Fruit fly (Drosophila melanogaster) S2 (cell line): ENCODE results near the gene CG33272.
A peak's percentile ranks its signal among the peaks of the same experiment; 100 is the strongest.

Experiments
- CG8478 ChIP-seq: fragments of >200 bp; optimal IDR thresholded peaks from 2 replicates; lab custom pipeline; 2018
- CTCF ChIP-seq, 2 experiments: fragments of >200 bp; optimal IDR thresholded peaks; 2 replicates each; lab custom pipeline; 2018

Gene CG33272

DNA sequence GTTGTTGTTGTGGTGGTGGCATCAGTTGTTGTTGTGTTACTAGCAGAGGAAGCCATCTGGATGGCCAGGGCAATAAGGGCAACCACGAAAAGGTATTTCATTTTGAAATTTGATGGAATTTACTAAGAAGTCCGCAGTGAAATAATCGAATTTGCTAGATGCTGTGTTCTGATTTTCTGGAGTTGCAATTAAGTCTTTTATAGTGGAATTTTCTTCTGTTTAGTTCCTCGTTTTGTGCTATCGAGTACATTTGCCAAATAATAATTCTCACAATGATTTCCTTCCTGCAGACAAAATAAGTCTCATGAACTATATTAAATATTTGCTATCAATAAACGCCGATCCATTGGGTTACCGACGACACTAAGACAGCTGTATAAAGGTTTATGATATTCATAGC, at the start of gene CG33272:
TSS of gene CG33272 (minus strand) at position 101 of the 400 bp plus-strand sequence.
- TF ChIP-seq CTCF (optimal IDR thresholded peaks at IDR 0.05; lab: Kevin White, UChicago), result no peak
- TF ChIP-seq CG8478, result no peak

DNA sequence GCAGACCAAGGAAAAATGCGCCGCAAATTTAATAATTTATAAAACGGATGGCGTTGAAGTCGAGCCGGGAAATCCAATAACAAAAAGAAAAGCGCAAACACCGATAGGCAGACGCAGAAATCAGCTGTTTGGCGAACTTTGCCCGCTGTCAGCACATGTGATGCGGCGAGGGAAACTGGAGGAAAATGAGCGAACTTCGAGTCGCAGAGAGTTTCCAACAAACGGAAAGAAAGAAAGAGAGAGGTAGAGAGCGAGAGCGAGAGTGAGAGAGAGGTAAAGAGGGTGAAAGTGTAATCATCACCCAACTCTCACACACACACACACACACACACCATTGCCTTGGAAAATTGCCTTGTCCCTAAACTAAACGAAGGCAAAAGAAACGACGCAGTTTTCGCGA, 46.8 kb upstream of the CG33272 start:
- TF ChIP-seq CG8478 (no peak), CTCF (optimal IDR thresholded peaks at IDR 0.05; lab: Kevin White, UChicago) (no peak)

DNA sequence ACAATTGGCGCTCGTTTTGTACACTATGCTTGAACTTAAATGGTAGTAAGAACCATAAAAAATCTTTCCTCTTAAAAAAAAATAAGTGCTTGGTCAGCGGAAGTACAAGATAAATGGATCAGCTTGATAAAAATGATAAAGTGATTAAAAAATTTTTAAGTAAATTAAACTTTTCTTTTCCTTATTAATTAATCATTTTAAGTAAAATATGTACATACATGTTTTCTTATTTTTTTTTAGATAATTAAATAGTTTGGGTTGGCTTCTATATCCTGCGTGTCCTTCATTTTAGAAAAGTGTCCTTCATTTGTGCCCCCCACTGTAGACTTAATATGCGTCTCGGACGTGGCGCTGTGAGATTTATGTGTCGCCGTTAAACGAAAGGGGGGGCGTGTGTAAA, 46.2 kb upstream of the CG33272 start:
- TF ChIP-seq CTCF (optimal IDR thresholded peaks at IDR 0.05; lab: Kevin White, UChicago) (no peak), CG8478 (no peak)

DNA sequence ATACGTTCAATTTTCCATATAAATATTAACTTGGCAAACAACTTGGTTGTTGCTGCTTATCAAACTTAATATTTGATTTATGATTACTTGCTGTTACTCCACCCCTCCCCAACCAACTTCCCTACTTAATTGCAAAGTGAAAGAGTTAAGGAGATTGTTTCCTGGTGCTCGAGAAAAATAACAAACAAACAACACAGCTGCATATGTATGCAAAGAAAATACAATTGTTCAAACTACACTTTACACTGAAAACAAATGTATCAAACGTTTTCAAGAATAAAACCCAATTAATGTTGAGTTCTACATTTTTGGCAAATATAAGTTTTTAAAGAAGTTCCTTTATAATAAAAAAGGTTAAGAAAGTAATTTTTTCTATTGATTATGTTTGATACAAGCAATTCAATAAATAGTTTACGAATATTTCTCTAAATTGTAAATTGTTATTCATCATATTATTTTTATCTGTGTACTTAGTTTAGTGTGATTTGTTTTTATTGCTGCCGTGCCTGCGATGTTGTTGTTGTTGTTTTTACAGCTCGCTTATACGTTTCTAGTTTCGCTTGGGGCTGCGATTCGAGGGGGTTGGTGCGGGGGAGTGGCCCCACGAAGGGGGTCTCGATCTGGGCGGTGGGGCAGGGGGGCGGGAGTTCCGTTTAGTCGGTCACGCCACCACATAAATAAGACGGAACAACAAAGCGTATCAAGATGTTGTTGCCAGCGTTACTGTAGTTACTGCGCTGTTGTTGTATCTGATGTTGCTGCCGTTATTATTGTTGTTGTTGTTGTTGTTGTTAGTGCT, 45.5 kb upstream of the CG33272 start:
- no peak for TF ChIP-seq CG8478
- TF ChIP-seq CTCF (optimal IDR thresholded peaks at IDR 0.05; lab: Kevin White, UChicago), result no peak

DNA sequence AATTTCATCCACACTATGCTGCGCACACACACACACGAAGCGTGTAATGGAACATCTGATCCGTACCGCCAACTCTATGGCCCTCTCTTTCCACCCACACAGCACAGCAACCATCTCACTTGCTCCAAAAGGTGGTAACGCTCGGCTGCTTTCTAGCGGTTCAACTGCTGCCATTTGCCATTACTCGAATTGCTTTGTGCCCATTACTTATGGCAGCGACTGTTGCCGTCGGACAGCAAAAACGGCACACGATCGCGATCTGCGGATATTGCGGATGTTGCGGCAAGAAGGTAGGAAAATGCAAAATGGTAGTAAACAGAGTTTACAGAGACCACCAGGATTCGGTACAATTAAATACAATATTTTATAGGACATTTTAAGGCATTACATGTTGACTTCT, 44.4 kb upstream of the CG33272 start:
- no peak for TF ChIP-seq CG8478
- peak in 1 of 2 experiments; percentile 15 for TF ChIP-seq CTCF (optimal IDR thresholded peaks at IDR 0.05; lab: Kevin White, UChicago)

DNA sequence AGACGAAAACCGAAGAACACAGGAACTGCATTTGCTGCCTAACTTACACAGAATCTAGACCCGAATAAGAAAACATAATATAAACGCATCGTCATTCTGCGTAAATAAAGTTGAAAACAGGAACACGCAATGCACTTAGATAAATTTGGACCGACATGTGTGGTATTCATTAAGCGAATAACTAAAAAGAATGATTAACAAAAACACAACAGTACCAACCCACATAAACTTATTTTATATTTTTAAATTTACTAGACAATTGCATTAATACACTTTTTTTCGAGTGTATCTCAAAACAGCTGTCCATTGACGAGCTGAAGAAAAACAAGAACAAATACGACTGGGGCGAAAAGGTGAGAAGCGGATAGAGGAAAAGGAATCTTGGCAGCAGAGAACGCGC, 43.9 kb upstream of the CG33272 start:
- TF ChIP-seq CTCF (optimal IDR thresholded peaks at IDR 0.05; lab: Kevin White, UChicago) (no peak), CG8478 (no peak)

DNA sequence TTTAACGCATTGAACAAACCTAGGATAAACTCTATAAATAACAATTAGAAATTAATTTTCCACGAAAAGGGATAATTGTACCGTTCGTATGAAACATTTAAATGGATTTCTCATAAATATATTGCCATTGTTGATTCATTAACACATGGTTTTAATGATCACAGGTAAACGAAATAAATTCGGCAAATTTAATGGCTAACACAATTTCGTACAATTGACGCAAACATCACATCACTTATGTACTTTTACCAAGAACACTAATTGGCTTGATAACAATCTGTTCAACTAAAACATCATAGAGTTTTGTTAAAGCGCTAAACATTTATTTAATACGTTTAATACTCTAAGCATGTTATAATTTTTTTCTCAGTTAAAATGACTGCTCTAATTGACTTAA, 43.3 kb upstream of the CG33272 start:
- TF ChIP-seq CG8478, result no peak
- no peak for TF ChIP-seq CTCF (optimal IDR thresholded peaks at IDR 0.05; lab: Kevin White, UChicago)

DNA sequence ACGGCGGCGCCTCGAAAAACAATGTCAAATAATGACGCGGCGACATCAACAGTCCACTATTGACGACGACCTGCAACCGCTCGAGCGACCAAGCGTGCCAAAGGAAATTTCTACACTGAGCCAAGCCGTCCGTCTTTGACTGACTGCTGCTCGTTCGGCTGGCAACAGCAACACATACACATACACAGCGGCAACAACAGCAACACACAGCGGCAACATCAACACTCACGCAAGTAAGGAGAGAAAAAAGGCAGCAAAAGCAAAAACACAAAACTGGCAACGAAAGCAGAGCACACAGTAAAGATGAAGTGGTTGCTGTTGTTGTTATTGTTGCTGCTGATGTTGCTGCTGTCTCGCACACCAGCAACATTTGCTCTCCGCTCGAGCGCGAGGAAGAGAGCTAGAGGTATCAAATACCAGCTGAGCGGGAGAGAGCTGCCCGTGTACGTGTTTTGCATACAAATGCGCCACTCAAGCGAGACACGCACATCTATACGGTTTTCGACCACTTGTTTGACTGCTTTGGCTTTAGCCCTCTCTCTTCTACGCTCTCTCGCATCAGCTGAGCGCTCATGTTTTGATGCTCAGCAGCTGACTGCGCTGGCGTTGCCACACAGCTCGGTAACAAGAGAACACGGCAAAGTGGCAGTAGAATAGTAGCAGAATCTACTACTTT, 42.7 kb upstream of the CG33272 start:
- TF ChIP-seq CTCF (optimal IDR thresholded peaks at IDR 0.05; lab: Kevin White, UChicago), result no peak
- no peak for TF ChIP-seq CG8478

DNA sequence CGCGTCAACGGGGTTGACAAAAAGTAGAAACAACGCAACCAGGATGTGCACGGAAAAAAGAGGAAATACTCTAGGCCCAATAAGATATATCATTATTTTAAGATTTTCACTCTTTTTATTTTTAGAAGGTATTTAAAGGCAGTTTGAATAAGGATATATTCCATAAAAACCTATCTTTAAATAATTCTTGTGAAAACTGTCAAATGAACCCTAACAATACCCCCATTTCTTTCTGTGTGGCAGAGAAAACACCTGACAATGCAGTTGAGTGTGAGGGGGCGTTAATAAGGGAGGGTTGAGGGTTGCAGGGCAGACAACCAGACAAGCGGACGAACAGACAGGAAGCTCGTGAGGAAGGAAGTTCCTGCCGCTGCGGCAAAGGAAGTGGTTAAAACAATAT, 41.6 kb upstream of the CG33272 start:
- no peak for TF ChIP-seq CTCF (optimal IDR thresholded peaks at IDR 0.05; lab: Kevin White, UChicago)
- TF ChIP-seq CG8478, result no peak

DNA sequence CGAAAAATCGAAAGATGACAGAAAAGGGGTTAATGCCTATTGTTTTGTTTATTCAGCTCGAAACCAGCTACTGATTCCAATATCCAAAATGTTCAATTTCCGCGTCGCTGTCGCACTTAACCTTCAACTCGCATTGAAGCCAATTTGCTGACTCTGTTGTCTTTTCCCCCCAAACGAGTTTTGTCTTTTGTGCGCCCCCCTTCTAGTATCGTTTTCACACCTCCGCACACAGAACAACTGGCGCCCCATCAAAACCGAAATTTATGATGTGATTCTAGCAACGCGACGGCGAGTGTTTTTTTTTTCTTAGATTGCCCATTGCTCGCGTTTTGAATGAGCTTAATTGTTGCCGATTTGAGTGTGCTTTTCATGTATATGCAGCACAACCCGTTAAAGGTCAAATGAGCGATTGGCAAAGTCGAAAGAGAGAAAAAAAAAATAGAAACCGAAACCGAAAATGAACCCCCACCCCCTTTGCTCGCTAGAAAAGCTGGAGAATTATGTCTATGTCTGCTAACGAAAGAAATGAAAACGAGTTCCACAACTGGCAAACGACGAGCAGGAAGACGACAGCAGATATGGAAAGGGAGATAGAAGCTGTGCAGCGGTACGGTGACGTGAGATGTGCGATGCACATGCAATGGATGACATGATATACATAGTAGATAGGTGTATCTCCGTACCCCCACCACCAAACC, 40.1 kb upstream of the CG33272 start:
- no peak for TF ChIP-seq CG8478
- TF ChIP-seq CTCF (optimal IDR thresholded peaks at IDR 0.05; lab: Kevin White, UChicago), result no peak

DNA sequence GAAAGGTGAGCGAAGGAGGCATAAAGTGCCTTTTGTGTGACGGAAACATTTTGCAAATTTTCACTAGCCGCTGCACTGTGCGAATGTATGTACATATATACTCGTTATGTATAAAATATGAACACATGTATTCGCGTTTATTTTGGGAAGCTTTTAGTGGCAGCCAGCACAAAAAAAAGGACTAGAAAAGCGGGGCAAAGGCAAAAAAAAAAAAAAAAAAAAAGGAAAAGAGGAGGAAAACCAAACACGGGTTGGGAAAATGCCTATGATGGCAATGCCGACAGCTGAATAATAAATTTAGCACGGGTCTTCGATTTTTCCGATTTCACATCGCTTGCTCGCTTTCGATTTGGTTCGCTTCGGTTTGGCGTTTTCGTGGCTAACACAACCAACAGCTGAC, 39.0 kb upstream of the CG33272 start:
- no peak for TF ChIP-seq CTCF (optimal IDR thresholded peaks at IDR 0.05; lab: Kevin White, UChicago)
- TF ChIP-seq CG8478, result no peak

DNA sequence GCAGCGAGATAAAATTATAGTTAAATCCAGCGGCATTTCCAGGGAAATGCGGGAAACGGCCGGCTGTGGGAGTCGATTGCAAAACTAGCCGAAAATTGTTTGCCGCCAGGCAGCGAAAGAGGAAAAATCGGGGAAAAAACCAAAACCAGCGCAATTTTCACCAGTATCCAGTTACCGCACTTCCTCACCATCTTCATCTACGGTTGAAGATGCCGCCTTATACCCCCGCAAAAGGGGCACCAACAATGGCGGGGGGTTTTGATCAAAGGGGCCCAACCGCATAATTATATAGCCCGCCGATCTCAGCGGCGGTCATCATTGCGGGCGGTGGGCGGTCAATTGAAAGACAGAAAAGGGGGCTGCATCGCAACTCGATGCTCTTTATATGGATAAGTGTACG, 37.6 kb upstream of the CG33272 start:
- no peak for TF ChIP-seq CTCF (optimal IDR thresholded peaks at IDR 0.05; lab: Kevin White, UChicago)
- no peak for TF ChIP-seq CG8478

DNA sequence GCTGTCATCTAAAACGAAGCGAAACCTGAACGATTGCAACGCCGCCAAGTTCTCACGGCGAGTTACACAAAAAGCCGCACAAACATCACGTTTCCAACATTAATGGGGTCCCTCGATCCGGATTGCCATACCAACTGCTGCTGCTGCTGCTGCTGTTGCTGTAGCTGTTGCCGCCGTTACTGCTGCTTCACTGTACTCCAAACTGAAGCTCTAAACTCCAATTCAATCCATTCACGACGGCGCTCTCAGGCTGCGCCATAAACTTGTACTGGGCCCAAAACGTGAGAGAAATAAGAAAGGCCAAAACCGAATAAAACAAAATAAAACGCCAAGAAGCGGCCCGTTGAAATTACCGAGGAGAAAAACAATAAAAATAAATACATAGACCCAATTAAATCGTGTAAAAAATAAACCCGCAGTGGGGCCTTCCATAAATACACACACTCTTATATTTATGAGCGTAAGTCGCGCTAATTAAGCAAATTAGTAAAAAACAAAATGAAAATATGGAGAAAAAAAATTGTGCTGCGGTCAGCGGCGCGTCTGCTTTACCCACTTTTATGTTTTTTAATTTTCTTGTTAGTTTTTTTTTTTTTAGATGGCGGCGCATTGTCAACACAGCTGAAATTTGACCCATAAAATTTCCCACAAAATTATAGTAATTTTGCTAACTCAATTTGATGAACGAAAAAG, 37.1 kb upstream of the CG33272 start:
- TF ChIP-seq CG8478 (no peak), CTCF (optimal IDR thresholded peaks at IDR 0.05; lab: Kevin White, UChicago) (no peak)

DNA sequence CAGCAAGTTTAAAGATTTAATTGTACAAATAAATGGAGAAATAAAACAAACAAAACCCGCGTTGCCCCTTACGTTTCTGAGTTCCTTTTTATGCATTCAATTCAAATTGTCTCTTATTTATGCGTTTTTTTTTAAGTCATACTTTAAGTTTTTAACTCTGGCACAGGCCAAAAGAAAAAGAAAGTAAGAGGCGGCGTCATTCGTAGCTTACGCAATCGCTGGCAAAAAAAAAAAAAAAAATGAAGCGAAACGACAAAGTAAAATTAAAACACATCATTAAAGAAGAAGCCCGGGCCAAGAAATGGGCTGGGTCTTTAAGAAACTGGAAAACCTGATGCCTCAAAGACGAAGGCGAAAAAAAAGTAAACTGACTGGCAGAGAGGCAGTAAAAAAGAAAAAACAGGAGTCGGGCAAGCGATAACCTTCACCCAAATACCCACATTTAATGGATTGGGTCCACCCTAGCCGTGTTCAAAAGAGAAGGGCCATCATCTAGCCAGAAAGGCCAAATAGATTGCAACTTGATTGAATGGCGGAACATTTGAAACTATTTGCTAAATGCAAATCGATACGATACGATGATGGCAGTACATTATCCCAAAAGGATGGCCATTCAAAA, 33.4 kb upstream of the CG33272 start:
- TF ChIP-seq CTCF (optimal IDR thresholded peaks at IDR 0.05; lab: Kevin White, UChicago) (no peak), CG8478 (no peak)

DNA sequence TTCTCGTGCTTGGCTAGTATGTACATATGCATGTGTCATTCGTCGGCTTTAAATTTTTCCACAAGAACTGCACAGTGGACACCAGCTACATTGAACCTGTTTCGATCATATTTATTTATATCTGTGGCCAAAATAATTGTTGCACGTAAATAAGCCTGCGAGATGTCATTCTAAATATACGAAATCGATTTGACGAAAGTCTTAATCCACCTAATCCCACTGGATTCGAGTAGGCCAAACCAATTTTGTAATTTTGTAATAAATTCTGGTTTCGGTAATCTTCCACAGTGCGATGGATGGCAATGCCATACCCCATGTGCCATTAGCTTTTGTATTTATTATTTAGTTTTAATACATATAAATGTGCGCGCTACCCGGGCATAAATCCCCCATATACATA, 32.6 kb upstream of the CG33272 start:
- TF ChIP-seq CTCF (optimal IDR thresholded peaks at IDR 0.05; lab: Kevin White, UChicago) (no peak), CG8478 (no peak)
